Fruit fly (Drosophila melanogaster) Kc167 (cell line): ENCODE measurements around the gene Vha100-1.

ENCODE experiments used
- insv ChIP-seq: fragments of >200 bp; optimal IDR thresholded peaks from 3 replicates; lab custom pipeline; 2018; ENCODE audit warnings: missing external identifiers
- psq ChIP-seq: fragments of >200 bp; optimal IDR thresholded peaks from 2 replicates; lab custom pipeline; 2017; ENCODE audit warnings: missing external identifiers

DNA sequence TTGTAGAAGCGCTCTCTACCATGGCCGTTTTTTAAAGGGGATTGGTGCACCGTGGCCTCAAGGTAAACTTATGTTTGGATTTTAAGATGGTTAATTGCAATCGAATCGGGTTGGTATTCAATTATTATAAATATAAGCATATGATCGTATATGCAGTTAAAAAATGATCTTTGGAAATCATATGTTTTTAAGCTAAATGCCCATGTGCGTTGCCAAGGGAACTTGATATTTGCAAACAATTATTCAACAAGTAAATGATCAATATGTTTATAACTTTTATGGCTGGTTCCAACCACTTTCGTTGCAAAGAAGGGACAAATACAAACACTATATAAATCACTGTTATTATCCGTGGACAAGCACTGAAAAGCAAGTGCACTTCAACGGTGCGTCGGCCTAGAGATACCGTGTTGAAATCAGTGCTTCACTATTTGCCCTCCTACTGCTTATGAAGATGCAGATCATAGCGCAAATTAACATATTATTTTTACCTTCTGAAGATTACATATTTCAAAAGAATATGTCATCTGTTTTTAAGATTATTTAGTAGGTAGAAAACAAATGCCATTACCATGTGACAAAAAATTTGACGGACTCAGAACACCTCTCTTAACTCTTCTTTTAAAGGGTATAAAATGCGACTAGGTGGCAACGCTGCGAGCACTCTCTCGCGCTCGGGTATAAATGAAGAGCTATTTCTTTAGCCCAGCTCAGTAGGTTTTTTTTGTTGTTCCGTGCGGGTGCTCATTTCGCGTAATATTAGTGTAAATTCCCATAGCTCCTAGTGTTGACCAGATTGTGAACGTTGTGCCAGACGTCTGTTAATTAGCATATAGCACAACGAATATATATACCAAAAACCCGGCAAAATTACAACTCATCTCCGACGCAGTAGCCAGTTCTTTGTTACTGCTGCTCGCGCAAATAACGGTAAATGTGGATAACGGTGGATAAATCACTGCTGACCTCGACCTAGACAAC, 26.7 kb downstream of the Vha100-1 start, which contains the start of gene rdog:
- TF ChIP-seq psq (lab: Kevin White, UChicago) (no peak), insv (lab: Kevin White, UChicago) (no peak)
